Fruit fly (Drosophila melanogaster): ENCODE data around the gene CG14965.

CG14965 gene

dm6 chr3L:3148125-3149059 is 43.9 kb downstream of the CG14965 start, which contains the start of the genes Usp5 and BtbVII (continued):
- no peak for TF ChIP-seq Blimp-1 (GFP tag; optimal IDR thresholded peaks at IDR 0.05)
- TF ChIP-seq fd85E (GFP tag; optimal IDR thresholded peaks at IDR 0.05): no peak
- TF ChIP-seq CG1621 (tag; optimal IDR thresholded peaks at IDR 0.05): peak; percentile 18
- peak; percentile 6 for TF ChIP-seq Sox15 (GFP tag; optimal IDR thresholded peaks at IDR 0.05)
- TF ChIP-seq Ets21C (GFP tag; optimal IDR thresholded peaks at IDR 0.05): peak; percentile 60
- TF ChIP-seq CG3032 (tag; optimal IDR thresholded peaks at IDR 0.05): peak; percentile 39
- TF ChIP-seq CG8632 (GFP tag; optimal IDR thresholded peaks at IDR 0.05): no peak
- no peak for TF ChIP-seq CG6854 (GFP tag; optimal IDR thresholded peaks at IDR 0.05)
- no peak for TF ChIP-seq Hr38 (GFP tag; optimal IDR thresholded peaks at IDR 0.05)
- peak; percentile 31 for TF ChIP-seq cyc (GFP tag; optimal IDR thresholded peaks at IDR 0.05)

- TF ChIP-seq achi (GFP tag; optimal IDR thresholded peaks at IDR 0.05): peak; percentile 88
- no peak for TF ChIP-seq Hr4 (GFP tag; optimal IDR thresholded peaks at IDR 0.05)
- peak; percentile 24 for TF ChIP-seq esn (GFP tag; optimal IDR thresholded peaks at IDR 0.05)
- no peak for TF ChIP-seq Gug (GFP tag; IDR thresholded peaks at IDR 0.05)
- no peak for TF ChIP-seq CG10669 (GFP tag; optimal IDR thresholded peaks at IDR 0.05)
- no peak for TF ChIP-seq fd59A (GFP tag; optimal IDR thresholded peaks at IDR 0.05)
- peak; percentile 10 for TF ChIP-seq Ets96B (tag; optimal IDR thresholded peaks at IDR 0.05)
- peak; percentile 11 for TF ChIP-seq CG6792 (GFP tag; optimal IDR thresholded peaks at IDR 0.05)
- peak in 1 of 2 experiments; percentile 7 for TF ChIP-seq salr (GFP tag; optimal IDR thresholded peaks at IDR 0.05)
- TF ChIP-seq svp (GFP tag): peak; percentile 64
- TF ChIP-seq CG7368 (GFP tag; optimal IDR thresholded peaks at IDR 0.05): no peak
- peak; percentile 31 for TF ChIP-seq CG3919 (GFP tag; optimal IDR thresholded peaks at IDR 0.05)
- TF ChIP-seq OdsH (GFP tag; optimal IDR thresholded peaks at IDR 0.05): peak; percentile 34
- peak; percentile 36 for TF ChIP-seq CG3032 (tag; optimal IDR thresholded peaks at IDR 0.05)
- TF ChIP-seq CG31627 (GFP tag; optimal IDR thresholded peaks at IDR 0.05): peak; percentile 15
- no peak for TF ChIP-seq Eip78C (GFP tag)
- no peak for TF ChIP-seq fkh (GFP tag; optimal IDR thresholded peaks at IDR 0.05)
- TF ChIP-seq CG34406 (GFP tag; optimal IDR thresholded peaks at IDR 0.05): peak; percentile 10
- peak; percentile 16 for TF ChIP-seq vri (GFP tag; optimal IDR thresholded peaks at IDR 0.05)
- peak in 1 of 2 experiments; percentile 12 for TF ChIP-seq ss (GFP tag; optimal IDR thresholded peaks at IDR 0.05)
- no peak for TF ChIP-seq topi (GFP tag; optimal IDR thresholded peaks at IDR 0.05)
- TF ChIP-seq Sox14 (GFP tag; optimal IDR thresholded peaks at IDR 0.05): peak; percentile 40
Measured at dm6 chr3L:3143383-3143962, 48.8 kb downstream of the CG14965 start, which contains the start of the genes CG11537 and Alg2. Gene CG11537, minus strand, starts transcription at chr3L:3143457. Gene Alg2, plus strand, starts transcription at chr3L:3143808.

dm6 chr3L:3142516-3143382 is 49.5 kb downstream of the CG14965 start:
- TF ChIP-seq svp (GFP tag) (no peak), Eip78C (GFP tag) (peak; percentile 39), CG32006 (GFP tag; optimal IDR thresholded peaks at IDR 0.05) (no peak), Blimp-1 (GFP tag; optimal IDR thresholded peaks at IDR 0.05) (no peak), OdsH (GFP tag; optimal IDR thresholded peaks at IDR 0.05) (no peak), CG1621 (tag; optimal IDR thresholded peaks at IDR 0.05) (no peak), fkh (GFP tag; optimal IDR thresholded peaks at IDR 0.05) (peak; percentile 65), CG8119 (GFP tag; IDR thresholded peaks at IDR 0.05) (no peak)

Data from whole organism, prepupa.